Worm (Caenorhabditis elegans) whole organism, L2 larva: Measurements from ENCODE around the gene R07E4.5.

Source experiments
- ama-1 ChIP-seq: fragments of 150-350 bp; optimal IDR thresholded peaks from 2 replicates; lab custom pipeline; 2018; ENCODE audit warnings: inconsistent platforms
- lin-11 ChIP-seq: fragments of 150-350 bp; sonication (generic microtip); optimal IDR thresholded peaks from 2 replicates; lab custom pipeline; 2014; ENCODE audit warnings: missing biosample characterization, missing genetic modification characterization, inconsistent platforms, mixed read lengths
- skn-1 ChIP-seq: sonication (generic microtip); optimal IDR thresholded peaks from 2 replicates; lab custom pipeline; 2017; ENCODE audit warnings: missing biosample characterization, missing genetic modification characterization

DNA sequence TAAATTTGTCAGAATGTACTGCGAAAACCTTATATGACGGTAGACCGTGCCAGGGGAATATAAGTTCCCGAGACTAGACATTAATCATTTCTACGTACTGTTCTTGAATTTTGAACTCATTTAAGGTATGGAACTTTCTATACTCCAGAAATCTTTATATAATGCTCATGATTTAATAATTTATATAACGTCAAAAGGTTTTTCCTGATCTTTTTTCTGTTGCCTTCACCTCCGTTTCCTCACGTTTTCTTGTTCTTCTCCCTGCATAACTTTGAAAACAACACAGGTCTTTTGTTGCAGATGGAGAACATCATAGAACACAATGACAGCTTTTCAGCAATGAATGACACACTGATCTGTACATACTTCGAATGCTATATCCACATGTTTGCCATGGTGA, 22.2 kb downstream of the R07E4.5 start, which contains the start of gene egl-6:
- no peak for TF ChIP-seq ama-1 (lab: Kevin White, UChicago)
- no peak for TF ChIP-seq lin-11 (tag; lab: Kevin White, UChicago)
- TF ChIP-seq skn-1 (tag; lab: Kevin White, UChicago), result no peak
